Worm (Caenorhabditis elegans): ENCODE results near the gene cpr-2.
"Not testable (repeated sequence)": the region's sequence is repeated elsewhere in the genome, so short reads cannot be mapped to it uniquely, and the experiment has no call there.

Gene cpr-2

DNA sequence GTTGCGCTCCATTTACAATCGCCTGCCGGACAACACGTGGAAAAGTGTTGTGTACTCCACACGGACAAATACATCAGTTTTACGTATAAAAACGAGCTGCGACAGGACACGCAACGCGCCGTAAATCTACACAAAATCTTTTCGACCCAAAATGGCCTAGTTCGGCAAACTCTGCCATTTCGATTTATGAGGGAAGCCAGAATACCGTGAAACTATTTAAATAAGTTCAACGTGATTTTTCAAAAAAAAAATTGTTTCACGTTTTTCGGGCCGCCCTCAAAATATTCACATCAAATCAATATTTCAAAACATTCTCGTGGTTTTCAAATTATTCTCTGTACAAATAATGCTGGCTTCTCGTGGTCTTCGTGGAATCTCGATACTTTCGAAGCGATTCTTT, 7.0 kb downstream of the cpr-2 start, which contains the start of gene F36D3.8:
F36D3.8 (plus strand) TSS at position 301 of the 400 bp plus-strand sequence.
- TF ChIP-seq nhr-43 (tag; optimal IDR thresholded peaks at IDR 0.05; ENCODE audit: poor library complexity, severe bottlenecking) = no peak
- no peak for TF ChIP-seq zag-1 (tag; optimal IDR thresholded peaks at IDR 0.05)

DNA sequence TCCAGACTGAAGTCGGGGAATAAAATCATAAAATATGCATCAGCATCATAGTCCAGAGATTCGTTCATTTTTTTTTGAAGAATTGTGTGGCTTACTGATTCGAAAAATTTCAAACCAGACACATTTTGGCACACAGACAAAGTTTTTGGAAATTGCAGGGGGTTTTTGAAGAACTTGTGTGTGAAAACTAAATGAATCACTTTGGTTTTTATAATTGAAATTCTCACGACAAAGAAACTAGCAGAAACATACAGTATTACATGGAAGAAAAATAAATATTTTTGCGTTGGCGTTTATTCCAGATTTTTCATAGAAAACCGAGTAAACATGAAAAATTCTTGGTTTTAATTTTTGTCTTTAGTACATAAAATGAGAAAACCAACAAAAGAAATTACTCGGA, 11.7 kb downstream of the cpr-2 start, which contains the start of gene srw-34:
srw-34 (minus strand) TSS at position 101 of the 400 bp plus-strand sequence.
- TF ChIP-seq lin-15B (tag; optimal IDR thresholded peaks at IDR 0.05) (no peak), R02D3.7 (tag; optimal IDR thresholded peaks at IDR 0.05) (no peak), zag-1 (tag; optimal IDR thresholded peaks at IDR 0.05) (no peak), nhr-25 (tag; optimal IDR thresholded peaks at IDR 0.05) (no peak), daf-12 (tag; optimal IDR thresholded peaks at IDR 0.05) (no peak), aly-2 (tag; optimal IDR thresholded peaks at IDR 0.05) (no peak), hmg-11 (tag; optimal IDR thresholded peaks at IDR 0.05) (no peak), nhr-28 (tag; optimal IDR thresholded peaks at IDR 0.05) (no peak), fkh-2 (tag; optimal IDR thresholded peaks at IDR 0.05) (no peak), fkh-10 (GFP tag; optimal IDR thresholded peaks at IDR 0.05) (no peak), eor-1 (tag; optimal IDR thresholded peaks at IDR 0.05) (no peak), nhr-12 (tag; optimal IDR thresholded peaks at IDR 0.05) (no peak), nhr-11 (tag; optimal IDR thresholded peaks at IDR 0.05) (no peak), nhr-76 (tag; optimal IDR thresholded peaks at IDR 0.05) (no peak), ceh-16 (tag; optimal IDR thresholded peaks at IDR 0.05) (no peak), ZK546.5 (tag; optimal IDR thresholded peaks at IDR 0.05) (no peak)

- TF ChIP-seq nhr-25 (tag; optimal IDR thresholded peaks at IDR 0.05) = no peak
- no peak for TF ChIP-seq fkh-10 (GFP tag; optimal IDR thresholded peaks at IDR 0.05)
- no peak for TF ChIP-seq ZK546.5 (tag; optimal IDR thresholded peaks at IDR 0.05)
- no peak for TF ChIP-seq nhr-77 (tag; optimal IDR thresholded peaks at IDR 0.05)
- no peak for TF ChIP-seq fos-1 (tag; optimal IDR thresholded peaks at IDR 0.05)
- no peak for TF ChIP-seq zag-1 (tag; optimal IDR thresholded peaks at IDR 0.05)
These were observed 16.3 kb downstream of the cpr-2 start, which contains the start of gene F36D3.4 for ce11 chrV:16517619-16518018. F36D3.4 (minus strand) TSS chrV:16517719.

- not testable (repeated sequence) for TF ChIP-seq nhr-11 (tag; optimal IDR thresholded peaks at IDR 0.05); ceh-28 (tag; optimal IDR thresholded peaks at IDR 0.05); sea-2 (GFP tag; optimal IDR thresholded peaks at IDR 0.05)
These were observed 18.8 kb downstream of the cpr-2 start, which contains the start of gene F36D3.5 for ce11 chrV:16515140-16515539. F36D3.5 (minus strand) TSS chrV:16515240.

ce11 chrV:16508667-16509066, 25.2 kb downstream of the cpr-2 start, which contains the start of gene srr-3:
srr-3 (minus strand) TSS chrV:16508767.
- TF ChIP-seq aly-2 (tag; optimal IDR thresholded peaks at IDR 0.05) (no peak), lin-15B (tag; optimal IDR thresholded peaks at IDR 0.05) (no peak), ztf-4 (tag; optimal IDR thresholded peaks at IDR 0.05) (no peak), egl-27 (tag; optimal IDR thresholded peaks at IDR 0.05) (no peak), nhr-12 (tag; optimal IDR thresholded peaks at IDR 0.05) (no peak), nfya-1 (tag; optimal IDR thresholded peaks at IDR 0.05; ENCODE audit: insufficient read depth) (no peak), snpc-4 (tag; optimal IDR thresholded peaks at IDR 0.05) (no peak), ZK546.5 (tag; optimal IDR thresholded peaks at IDR 0.05) (no peak), unc-62 (GFP tag; optimal IDR thresholded peaks at IDR 0.05) (no peak), elt-3 (tag; optimal IDR thresholded peaks at IDR 0.05) (no peak), nhr-23 (tag; optimal IDR thresholded peaks at IDR 0.05) (no peak)

DNA sequence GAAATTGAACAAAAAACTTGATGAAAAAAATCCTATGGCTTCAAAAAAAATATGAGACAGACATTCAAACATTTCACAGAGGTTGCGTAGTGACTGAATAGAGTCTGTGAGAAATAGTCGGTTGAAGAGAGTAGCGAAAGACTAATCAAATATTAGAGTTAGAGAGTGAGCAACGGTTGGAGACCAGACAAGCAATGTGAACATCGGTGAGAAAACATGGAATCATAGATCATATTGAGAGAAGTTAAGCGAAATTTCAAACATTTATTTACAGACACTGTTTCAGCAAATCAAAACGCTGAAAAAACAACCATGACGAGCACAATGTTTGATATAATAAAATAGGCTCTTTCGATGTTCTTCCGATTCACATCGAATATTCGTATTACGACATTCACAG, 27.2 kb downstream of the cpr-2 start:
- TF ChIP-seq unc-62 (GFP tag; optimal IDR thresholded peaks at IDR 0.05) = no peak
- peak; percentile 49 for TF ChIP-seq pha-4 (tag; optimal IDR thresholded peaks at IDR 0.05)
- no peak for TF ChIP-seq eor-1 (tag; optimal IDR thresholded peaks at IDR 0.05)

DNA sequence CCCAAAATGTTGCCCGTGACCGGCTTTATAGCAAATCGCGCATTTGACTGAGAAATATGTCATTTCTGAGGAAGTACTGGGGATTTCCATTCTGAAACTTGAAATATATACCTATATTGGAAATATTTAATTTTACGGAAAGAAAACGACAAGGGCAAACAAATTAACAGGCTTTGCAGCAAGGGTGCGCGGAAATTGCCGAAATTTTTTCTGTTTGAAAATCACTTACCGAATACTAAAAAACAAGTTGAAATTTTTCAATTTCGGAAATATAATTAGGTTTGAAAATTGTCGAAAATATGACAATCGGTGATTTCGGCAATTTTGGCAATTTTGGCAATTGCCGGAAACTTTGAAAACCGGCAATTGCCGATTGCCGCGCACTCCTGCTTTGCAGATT, 28.1 kb downstream of the cpr-2 start, which contains the start of gene nhr-54:
nhr-54 (minus strand) TSS at position 101 of the 400 bp plus-strand sequence.
- TF ChIP-seq ama-1 (optimal IDR thresholded peaks at IDR 0.05) (no peak), sea-2 (GFP tag; optimal IDR thresholded peaks at IDR 0.05) (no peak), aly-2 (tag; optimal IDR thresholded peaks at IDR 0.05) (no peak), egl-27 (tag; optimal IDR thresholded peaks at IDR 0.05) (no peak), nhr-12 (tag; optimal IDR thresholded peaks at IDR 0.05) (no peak), ztf-4 (tag; optimal IDR thresholded peaks at IDR 0.05) (no peak), skn-1 (tag; optimal IDR thresholded peaks at IDR 0.05) (no peak), nfya-1 (tag; optimal IDR thresholded peaks at IDR 0.05; ENCODE audit: insufficient read depth) (no peak), ceh-28 (tag; optimal IDR thresholded peaks at IDR 0.05) (no peak), nhr-43 (tag; optimal IDR thresholded peaks at IDR 0.05; ENCODE audit: poor library complexity, severe bottlenecking) (no peak), ztf-11 (tag; optimal IDR thresholded peaks at IDR 0.05) (no peak), nhr-77 (tag; optimal IDR thresholded peaks at IDR 0.05) (no peak), ceh-82 (tag; optimal IDR thresholded peaks at IDR 0.05) (no peak), eor-1 (tag; optimal IDR thresholded peaks at IDR 0.05) (no peak), ZK546.5 (tag; optimal IDR thresholded peaks at IDR 0.05) (no peak), egl-5 (tag; optimal IDR thresholded peaks at IDR 0.05) (no peak), daf-12 (tag; optimal IDR thresholded peaks at IDR 0.05) (no peak), fkh-2 (tag; optimal IDR thresholded peaks at IDR 0.05) (no peak), mdl-1 (tag; optimal IDR thresholded peaks at IDR 0.05) (no peak), fkh-10 (GFP tag; optimal IDR thresholded peaks at IDR 0.05) (no peak)

Data from whole organism, L3 larva.